Worm (Caenorhabditis elegans): Measurements from ENCODE around the gene cht-5.

Gene cht-5

ce11 chrV:10160954-10161353 is 46.5 kb downstream of the cht-5 start, which contains the start of gene C51E3.10:
TSS of gene C51E3.10 (minus strand) at chrV:10161134.
- TF ChIP-seq elt-2 (tag; optimal IDR thresholded peaks at IDR 0.05) = peak; percentile 59
- TF ChIP-seq efl-1 (optimal IDR thresholded peaks at IDR 0.05) = no peak
- no peak for TF ChIP-seq efl-1 (GFP tag; optimal IDR thresholded peaks at IDR 0.05 in 1 of 2)
- no peak for TF ChIP-seq unc-62 (GFP tag; optimal IDR thresholded peaks at IDR 0.05)
- TF ChIP-seq lin-35 (GFP tag; optimal IDR thresholded peaks at IDR 0.05) = peak in 1 of 2 experiments; percentile 12

ce11 chrV:10166368-10166767 is 51.9 kb downstream of the cht-5 start, which contains the start of gene C51E3.6:
TSS of gene C51E3.6 (minus strand) at chrV:10166468.
- TF ChIP-seq ets-5 (GFP tag; IDR thresholded peaks at IDR 0.05) = no peak
- no peak for TF ChIP-seq unc-98 (GFP tag; IDR thresholded peaks at IDR 0.05)
- no peak for TF ChIP-seq dpl-1 (GFP tag; optimal IDR thresholded peaks at IDR 0.05)
- no peak for TF ChIP-seq lin-15B (tag; optimal IDR thresholded peaks at IDR 0.05)
- no peak for TF ChIP-seq lin-39 (tag; optimal IDR thresholded peaks at IDR 0.05)
- no peak for TF ChIP-seq vab-15 (tag; optimal IDR thresholded peaks at IDR 0.05)
- no peak for TF ChIP-seq C34B4.2 (tag; optimal IDR thresholded peaks at IDR 0.05)
- no peak for TF ChIP-seq aha-1 (tag; optimal IDR thresholded peaks at IDR 0.05)
- TF ChIP-seq nhr-90 (tag; optimal IDR thresholded peaks at IDR 0.05; ENCODE audit: poor library complexity) = no peak

Data from whole organism, L1 larva.